Worm (Caenorhabditis elegans): ENCODE data around the gene C50D2.2.

Gene C50D2.2

DNA sequence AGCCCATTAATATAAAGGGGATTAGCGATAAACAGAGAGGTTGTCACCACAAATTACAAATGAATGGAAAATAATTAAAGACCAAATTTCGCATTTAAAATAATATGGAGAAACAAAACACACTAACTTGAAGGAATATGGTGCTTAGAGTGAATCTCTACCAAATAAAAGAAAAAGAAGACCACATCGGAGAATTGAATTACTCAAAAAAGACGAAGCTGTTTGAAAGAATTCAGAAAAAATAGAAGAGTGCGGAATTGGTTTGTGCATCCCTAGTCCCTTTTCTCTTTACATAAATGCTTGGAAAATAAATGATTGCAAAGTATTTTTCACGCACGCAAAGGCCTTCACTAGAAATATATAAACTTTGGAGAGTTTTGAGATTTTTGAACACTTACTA is 35.1 kb upstream of the C50D2.2 start:
- TF ChIP-seq fkh-10 (GFP tag; optimal IDR thresholded peaks at IDR 0.05) (no peak), pqm-1 (tag; optimal IDR thresholded peaks at IDR 0.05) (no peak), ceh-8 (GFP tag; optimal IDR thresholded peaks at IDR 0.05) (peak; percentile 50), isw-1 (GFP tag; IDR thresholded peaks at IDR 0.05) (no peak), egl-27 (tag; optimal IDR thresholded peaks at IDR 0.05) (no peak), lin-14 (GFP tag; optimal IDR thresholded peaks at IDR 0.05) (peak; percentile 33), swsn-7 (tag; optimal IDR thresholded peaks at IDR 0.05) (no peak), snpc-4 (tag; optimal IDR thresholded peaks at IDR 0.05) (no peak), nhr-77 (tag; optimal IDR thresholded peaks at IDR 0.05) (no peak), nhr-19 (GFP tag; conservative IDR thresholded peaks at IDR 0.05) (no peak), unc-30 (tag; optimal IDR thresholded peaks at IDR 0.05) (no peak), hlh-17 (GFP tag; optimal IDR thresholded peaks at IDR 0.05; ENCODE audit: borderline replicate concordance) (no peak), rnt-1 (tag; optimal IDR thresholded peaks at IDR 0.05) (no peak), nhr-11 (tag; optimal IDR thresholded peaks at IDR 0.05) (no peak), unc-98 (GFP tag; IDR thresholded peaks at IDR 0.05) (no peak), snu-23 (GFP tag; optimal IDR thresholded peaks at IDR 0.05) (no peak), fkh-8 (tag; optimal IDR thresholded peaks at IDR 0.05) (no peak)

DNA sequence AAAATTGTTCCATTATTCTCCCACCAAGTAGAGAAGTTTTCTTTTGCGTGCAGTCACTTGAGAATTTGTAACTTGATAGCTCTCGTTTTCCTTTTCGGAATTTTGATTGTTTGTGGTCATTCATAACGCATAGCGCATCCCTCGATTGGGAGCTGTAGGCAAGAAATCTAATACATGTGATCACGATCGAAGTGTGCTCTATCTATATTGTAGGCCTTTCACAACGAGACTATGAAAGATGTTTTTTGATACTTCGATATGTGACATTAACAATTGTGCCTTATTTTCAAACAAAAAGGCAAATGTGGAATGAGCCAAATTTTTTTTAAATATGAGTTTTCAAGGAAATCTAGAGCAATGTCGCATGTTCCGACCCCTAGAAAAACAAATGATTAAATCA is 33.1 kb upstream of the C50D2.2 start:
- TF ChIP-seq ceh-82 (tag; optimal IDR thresholded peaks at IDR 0.05) (no peak), mep-1 (tag; optimal IDR thresholded peaks at IDR 0.05) (no peak), C04F5.9 (tag; optimal IDR thresholded peaks at IDR 0.05) (no peak), sptf-1 (tag; optimal IDR thresholded peaks at IDR 0.05) (no peak), efl-1 (optimal IDR thresholded peaks at IDR 0.05) (no peak), efl-1 (GFP tag; optimal IDR thresholded peaks at IDR 0.05 in 1 of 2) (no peak), ceh-88 (GFP tag; IDR thresholded peaks at IDR 0.05) (no peak), hpl-2 (GFP tag; optimal IDR thresholded peaks at IDR 0.05) (no peak), ceh-90 (tag; optimal IDR thresholded peaks at IDR 0.05) (no peak), grh-1 (GFP tag; IDR thresholded peaks at IDR 0.05) (no peak), ceh-63 (GFP tag; optimal IDR thresholded peaks at IDR 0.05) (no peak), unc-30 (tag; optimal IDR thresholded peaks at IDR 0.05) (no peak), vab-15 (tag; optimal IDR thresholded peaks at IDR 0.05) (no peak), pqm-1 (tag; optimal IDR thresholded peaks at IDR 0.05) (no peak), jun-1 (tag; optimal IDR thresholded peaks at IDR 0.05) (no peak), xbp-1 (tag; optimal IDR thresholded peaks at IDR 0.05) (no peak), nhr-85 (tag) (no peak), dsc-1 (tag; optimal IDR thresholded peaks at IDR 0.05) (no peak), hlh-17 (GFP tag; optimal IDR thresholded peaks at IDR 0.05; ENCODE audit: borderline replicate concordance) (no peak), F16B12.6 (tag; optimal IDR thresholded peaks at IDR 0.05) (no peak)

DNA sequence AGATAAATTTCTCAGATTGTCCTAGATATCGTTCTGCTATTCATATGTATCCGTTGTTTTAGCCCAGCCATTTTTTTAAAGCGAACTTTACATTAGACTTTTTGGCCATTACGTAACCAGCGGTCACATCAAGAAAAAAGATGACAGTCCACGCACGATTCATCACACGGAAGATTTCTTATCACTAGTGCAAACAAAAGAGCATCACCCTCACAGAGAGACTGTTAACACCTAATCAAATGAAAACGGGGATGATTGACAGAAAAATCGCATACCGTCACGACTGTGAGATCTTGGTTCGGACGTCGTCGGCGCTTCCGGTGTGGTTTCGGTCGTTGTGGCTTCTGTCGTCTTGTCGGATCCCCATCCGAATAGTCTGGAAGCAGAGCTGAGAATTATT is 32.3 kb upstream of the C50D2.2 start:
- TF ChIP-seq lin-35 (GFP tag; optimal IDR thresholded peaks at IDR 0.05) (peak in 1 of 2 experiments; percentile 7), vab-15 (tag; optimal IDR thresholded peaks at IDR 0.05) (no peak)

DNA sequence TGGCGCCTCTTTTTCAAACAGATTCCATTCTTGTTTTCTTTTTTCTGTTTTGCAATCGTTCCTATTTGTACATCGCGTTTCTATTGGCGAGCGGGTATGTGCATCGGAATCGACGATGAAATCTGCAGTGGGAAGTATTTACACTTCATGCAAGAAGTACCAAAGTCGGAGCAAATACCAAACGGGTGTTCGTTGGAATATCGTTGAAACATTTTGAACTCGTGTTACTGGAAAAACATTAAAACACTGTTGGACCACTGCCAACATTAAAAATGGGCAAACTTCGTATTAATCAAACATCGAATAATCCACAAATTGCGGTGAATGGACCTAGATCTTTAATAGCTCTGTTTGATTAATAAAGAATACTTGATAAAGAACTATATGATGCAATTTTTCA is 29.8 kb upstream of the C50D2.2 start, which contains the start of gene C23H3.9:
TSS of gene C23H3.9 (minus strand) at position 101 of the 400 bp plus-strand sequence.
- TF ChIP-seq snu-23 (GFP tag; optimal IDR thresholded peaks at IDR 0.05) = no peak

DNA sequence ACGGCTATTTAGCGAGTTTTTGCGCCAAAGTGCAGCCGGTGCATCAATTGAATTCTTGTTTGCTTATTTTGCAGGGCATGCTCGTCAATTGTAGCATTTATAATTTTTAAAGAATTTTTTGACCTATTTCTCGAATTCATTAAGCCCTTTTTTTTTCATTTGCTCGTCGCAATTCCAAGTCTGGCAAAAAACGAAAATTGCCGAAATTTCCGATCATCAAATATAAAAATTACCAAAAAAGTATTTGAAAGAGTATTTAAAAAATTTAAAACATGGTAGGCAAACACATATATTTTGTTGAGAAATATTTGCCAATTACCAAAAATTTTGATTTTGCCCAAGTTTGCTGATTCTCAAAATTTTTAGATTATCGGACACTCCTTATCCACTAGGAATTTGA is 24.8 kb upstream of the C50D2.2 start, which contains the start of gene C50D2.6:
TSS of gene C50D2.6 (plus strand) at position 301 of the 400 bp plus-strand sequence.
- TF ChIP-seq isw-1 (GFP tag; IDR thresholded peaks at IDR 0.05) (no peak), unc-98 (GFP tag; IDR thresholded peaks at IDR 0.05) (no peak), efl-1 (optimal IDR thresholded peaks at IDR 0.05) (no peak), efl-1 (GFP tag; optimal IDR thresholded peaks at IDR 0.05 in 1 of 2) (no peak)

All from whole organism, L1 larva.